Worm (Caenorhabditis elegans) whole organism, late embryonic: ENCODE measurements around the gene rpoa-12.

Experiments
- C38D4.7 ChIP-seq: fragments of 200-800 bp; sonication (Bioruptor generic); optimal IDR thresholded peaks from 2 replicates; lab custom pipeline; 2018; ENCODE audit warnings: mild to moderate bottlenecking, missing genetic modification characterization, moderate library complexity, missing compliant biosample characterization
- F13H6.1 ChIP-seq: sonication (generic microtip); optimal IDR thresholded peaks from 2 replicates; lab custom pipeline; 2016; ENCODE audit warnings: missing genetic modification characterization, missing compliant biosample characterization
- K09A11.1 ChIP-seq: sonication (generic microtip); optimal IDR thresholded peaks from 2 replicates; lab custom pipeline; 2017; ENCODE audit warnings: antibody characterized with exemption, mild to moderate bottlenecking, missing genetic modification characterization, missing compliant biosample characterization; ENCODE audit not compliant: insufficient read depth
- T23F11.4 ChIP-seq: fragments of 200-800 bp; sonication (Bioruptor generic); optimal IDR thresholded peaks from 2 replicates; lab custom pipeline; 2018; ENCODE audit warnings: mild to moderate bottlenecking, missing genetic modification characterization, missing compliant biosample characterization
- ahr-1 ChIP-seq: sonication (generic microtip); optimal IDR thresholded peaks from 2 replicates; lab custom pipeline; 2016; ENCODE audit warnings: missing genetic modification characterization, missing compliant biosample characterization
- ceh-19 ChIP-seq: fragments of 200-800 bp; sonication (Bioruptor generic); optimal IDR thresholded peaks from 2 replicates; lab custom pipeline; 2018; ENCODE audit warnings: mild to moderate bottlenecking, missing genetic modification characterization, missing compliant biosample characterization
- ceh-2 ChIP-seq: sonication (generic microtip); optimal IDR thresholded peaks from 2 replicates; lab custom pipeline; 2016; ENCODE audit warnings: missing genotype, missing genetic modification characterization, missing compliant biosample characterization
- ceh-22 ChIP-seq: sonication (generic microtip); optimal IDR thresholded peaks from 2 replicates; lab custom pipeline; 2017; ENCODE audit warnings: missing biosample characterization, missing genetic modification characterization
- ceh-34 ChIP-seq: sonication (generic microtip); optimal IDR thresholded peaks from 2 replicates; lab custom pipeline; 2016; ENCODE audit warnings: mild to moderate bottlenecking, missing genetic modification characterization, missing compliant biosample characterization
- ceh-48 ChIP-seq: sonication (generic microtip); optimal IDR thresholded peaks from 2 replicates; lab custom pipeline; 2016; ENCODE audit warnings: missing genetic modification characterization, inconsistent platforms, missing compliant biosample characterization
- ceh-6 ChIP-seq: fragments of 200-800 bp; sonication (Bioruptor generic); optimal IDR thresholded peaks from 2 replicates; lab custom pipeline; 2018; ENCODE audit warnings: mild to moderate bottlenecking, missing genetic modification characterization, missing compliant biosample characterization
- ceh-9 ChIP-seq: sonication (generic microtip); optimal IDR thresholded peaks from 2 replicates; lab custom pipeline; 2016; ENCODE audit warnings: mild to moderate bottlenecking, missing genetic modification characterization, inconsistent platforms, missing compliant biosample characterization
- dve-1 ChIP-seq: sonication (generic microtip); optimal IDR thresholded peaks from 2 replicates; lab custom pipeline; 2017; ENCODE audit warnings: antibody characterized with exemption, mild to moderate bottlenecking, missing genetic modification characterization, missing compliant biosample characterization
- elt-4 ChIP-seq: sonication (generic microtip); optimal IDR thresholded peaks from 2 replicates; lab custom pipeline; 2016; ENCODE audit warnings: missing genetic modification characterization, missing compliant biosample characterization
- eyg-1 ChIP-seq: sonication (generic microtip); optimal IDR thresholded peaks from 2 replicates; lab custom pipeline; 2016; ENCODE audit warnings: missing genotype, missing genetic modification characterization, missing compliant biosample characterization
- hlh-13 ChIP-seq: fragments of 200-800 bp; sonication (Bioruptor generic); optimal IDR thresholded peaks from 2 replicates; lab custom pipeline; 2018; ENCODE audit warnings: mild to moderate bottlenecking, missing genetic modification characterization, missing compliant biosample characterization
- hlh-15 ChIP-seq: sonication (generic microtip); optimal IDR thresholded peaks from 2 replicates; lab custom pipeline; 2016; ENCODE audit warnings: missing genetic modification characterization, missing compliant biosample characterization
- hlh-6 ChIP-seq: sonication (generic microtip); optimal IDR thresholded peaks from 2 replicates; lab custom pipeline; 2016; ENCODE audit warnings: missing genotype, missing genetic modification characterization, missing compliant biosample characterization
- mec-3 ChIP-seq: sonication (generic microtip); optimal IDR thresholded peaks from 2 replicates; lab custom pipeline; 2016; ENCODE audit warnings: borderline replicate concordance, missing genetic modification characterization, missing compliant biosample characterization
- nfya-1 ChIP-seq: sonication (generic microtip); optimal IDR thresholded peaks from 2 replicates; lab custom pipeline; 2017; ENCODE audit warnings: missing genetic modification characterization, mild to moderate bottlenecking, missing compliant biosample characterization, antibody characterized with exemption, moderate library complexity
- nhr-11 ChIP-seq: fragments of 150-350 bp; optimal IDR thresholded peaks from 2 replicates; lab custom pipeline; 2014; ENCODE audit warnings: missing biosample characterization, missing genetic modification characterization
- npax-4 ChIP-seq: sonication (generic microtip); optimal IDR thresholded peaks from 2 replicates; lab custom pipeline; 2016; ENCODE audit warnings: missing genetic modification characterization, missing compliant biosample characterization
- pag-3 ChIP-seq: sonication (generic microtip); optimal IDR thresholded peaks from 2 replicates; lab custom pipeline; 2016; ENCODE audit warnings: missing compliant biosample characterization, missing genetic modification characterization, borderline replicate concordance
- pat-9 ChIP-seq: fragments of 200-800 bp; sonication (Bioruptor generic); optimal IDR thresholded peaks from 2 replicates; lab custom pipeline; 2018; ENCODE audit warnings: mild to moderate bottlenecking, missing genetic modification characterization, moderate library complexity, missing compliant biosample characterization
- pax-1 ChIP-seq: fragments of 150-350 bp; optimal IDR thresholded peaks from 2 replicates; lab custom pipeline; 2014; ENCODE audit warnings: missing biosample characterization, missing genetic modification characterization
- pha-4 ChIP-seq: fragments of 150-350 bp; optimal IDR thresholded peaks from 2 replicates; lab custom pipeline; 2018; ENCODE audit warnings: missing biosample characterization, missing genetic modification reagents, missing genetic modification characterization
- pqm-1 ChIP-seq: sonication (generic microtip); optimal IDR thresholded peaks from 2 replicates; lab custom pipeline; 2016; ENCODE audit warnings: missing genetic modification characterization, missing compliant biosample characterization
- pros-1 ChIP-seq: fragments of 150-350 bp; optimal IDR thresholded peaks from 2 replicates; lab custom pipeline; 2014; ENCODE audit warnings: missing biosample characterization, missing genetic modification reagents, missing genetic modification characterization
- sox-2 ChIP-seq: fragments of 200-800 bp; sonication (Bioruptor generic); IDR thresholded peaks from 2 replicates; pipeline ENCODE4 v1.3.6; 2022; ENCODE audit warnings: missing genetic modification reagents, missing genetic modification characterization, missing compliant biosample characterization
- tbx-2 ChIP-seq: sonication (generic microtip); optimal IDR thresholded peaks from 2 replicates; lab custom pipeline; 2016; ENCODE audit warnings: missing genetic modification characterization, missing compliant biosample characterization
- ttx-3 ChIP-seq: sonication (generic microtip); optimal IDR thresholded peaks from 2 replicates; lab custom pipeline; 2016; ENCODE audit warnings: missing genetic modification reagents, missing genetic modification characterization, missing compliant biosample characterization
- unc-42 ChIP-seq: sonication (generic microtip); optimal IDR thresholded peaks from 2 replicates; lab custom pipeline; 2016; ENCODE audit warnings: missing genotype, missing genetic modification characterization, missing compliant biosample characterization

Gene rpoa-12

DNA sequence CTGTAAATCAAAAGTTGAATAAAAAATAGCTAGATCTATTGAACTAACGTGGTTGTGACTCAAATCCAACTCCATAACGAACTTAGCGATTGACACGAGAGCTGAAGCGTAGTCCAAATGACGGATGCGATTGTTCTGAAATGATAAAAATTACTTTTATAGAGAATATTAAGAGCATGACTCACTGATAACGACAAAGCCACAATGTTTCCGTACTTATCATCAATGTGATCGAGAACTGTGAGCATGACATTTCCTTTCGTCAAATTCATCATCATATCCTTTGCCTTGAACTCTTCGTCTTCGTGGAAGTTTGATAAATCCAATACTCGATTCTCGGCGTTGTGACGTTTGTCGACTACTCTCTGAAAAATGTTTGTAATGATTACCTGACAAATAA, 9.1 kb downstream of the rpoa-12 start:
- TF ChIP-seq elt-4 (tag; lab: Kevin White, UChicago) (no peak), K09A11.1 (tag; lab: Kevin White, UChicago) (no peak), hlh-13 (GFP tag; lab: Kevin White, UChicago) (no peak), pqm-1 (tag; lab: Kevin White, UChicago) (no peak)

DNA sequence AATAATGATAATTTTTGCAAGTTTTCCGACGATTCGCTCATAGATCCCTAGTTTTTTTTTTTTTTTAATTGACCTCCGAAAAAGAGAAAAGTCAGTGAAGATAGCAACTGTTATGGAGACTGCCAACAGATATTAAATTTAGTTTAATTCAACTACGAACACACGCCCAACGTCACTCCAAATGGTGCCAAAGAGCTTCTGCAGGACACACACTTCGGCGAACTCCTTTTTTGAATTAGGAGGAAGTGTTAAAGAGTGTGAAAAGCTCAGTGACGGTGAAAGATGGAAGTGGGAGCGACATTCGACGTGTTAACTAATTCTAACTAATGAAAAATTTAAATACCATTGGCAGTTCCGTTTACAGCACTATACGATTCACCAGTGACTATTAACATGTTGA, 11.1 kb downstream of the rpoa-12 start:
- no peak for TF ChIP-seq T23F11.4
- no peak for TF ChIP-seq sox-2 (GFP tag; lab: Robert Waterston, UW)
- no peak for TF ChIP-seq ceh-6 (GFP tag; lab: Kevin White, UChicago)
- no peak for TF ChIP-seq nhr-11 (tag; lab: Kevin White, UChicago)
- TF ChIP-seq npax-4 (tag; lab: Kevin White, UChicago) = no peak
- no peak for TF ChIP-seq F13H6.1 (tag; lab: Kevin White, UChicago)
- TF ChIP-seq nfya-1 (tag; lab: Kevin White, UChicago) = no peak
- TF ChIP-seq ceh-48 (tag; lab: Kevin White, UChicago) = no peak
- no peak for TF ChIP-seq hlh-6 (tag; lab: Kevin White, UChicago)
- TF ChIP-seq unc-42 (tag; lab: Kevin White, UChicago) = no peak
- no peak for TF ChIP-seq ttx-3 (tag; lab: Kevin White, UChicago)

DNA sequence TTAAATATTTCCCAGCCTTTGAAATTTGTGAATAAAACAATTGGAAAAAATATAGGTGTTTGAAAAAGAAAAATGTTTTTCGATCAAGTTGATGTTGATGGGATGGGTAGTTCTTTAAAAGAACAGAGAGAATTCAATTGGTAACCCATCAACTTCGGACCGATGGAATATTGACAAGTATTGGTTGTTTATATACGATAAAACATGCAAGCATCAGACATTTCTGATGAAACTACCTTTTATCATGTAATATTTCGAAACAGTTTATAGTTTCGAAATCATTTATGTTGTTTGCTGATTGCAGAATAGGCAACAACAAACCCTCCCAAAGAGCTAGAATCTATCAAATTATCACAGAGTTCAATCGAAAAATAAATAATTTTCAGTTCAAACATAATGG, 13.2 kb downstream of the rpoa-12 start:
- TF ChIP-seq tbx-2 (tag; lab: Kevin White, UChicago) = no peak
- no peak for TF ChIP-seq ceh-9 (tag; lab: Kevin White, UChicago)

DNA sequence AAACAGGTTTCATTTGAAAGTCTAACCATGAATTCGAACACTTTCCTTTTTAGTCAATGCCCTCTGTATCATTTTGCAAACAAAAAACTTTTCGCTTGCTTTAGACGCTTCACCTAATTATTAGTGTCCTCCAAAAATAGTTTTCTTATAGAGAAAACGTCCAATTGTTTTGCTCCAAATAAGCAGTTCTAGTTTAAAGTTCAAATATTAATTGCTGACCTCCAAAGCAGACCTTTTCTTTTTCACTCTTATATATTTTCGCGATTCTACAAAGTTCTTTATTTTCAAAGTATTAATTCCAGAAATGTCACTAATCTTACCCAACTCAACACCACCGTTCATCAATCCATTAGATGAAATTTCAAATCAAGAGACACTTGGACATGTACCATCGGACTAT, 14.3 kb downstream of the rpoa-12 start, which contains the start of gene gnrr-2:
TSS of gene gnrr-2 (plus strand) at position 301 of the 400 bp plus-strand sequence.
- no peak for TF ChIP-seq pat-9 (tag; lab: Kevin White, UChicago)
- no peak for TF ChIP-seq pha-4
- TF ChIP-seq ahr-1 = no peak

DNA sequence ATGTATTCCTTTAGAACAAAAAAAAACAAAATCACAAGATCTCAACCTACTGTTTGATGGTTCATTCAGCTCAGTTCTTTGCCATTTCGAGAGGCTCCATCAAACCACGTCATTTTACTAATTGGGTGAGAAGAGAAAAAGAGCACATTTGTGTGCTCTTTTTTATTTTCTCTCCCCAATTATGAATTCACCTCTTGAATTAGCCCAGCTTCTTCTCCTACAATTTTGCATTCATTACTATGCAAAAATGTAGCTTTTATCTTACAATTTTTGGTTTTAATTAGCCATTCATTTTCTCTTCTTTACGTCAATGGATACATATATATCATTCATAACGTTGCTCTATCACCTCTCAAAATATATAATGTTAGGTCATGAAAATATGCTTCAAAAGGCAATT, 17.5 kb downstream of the rpoa-12 start:
- TF ChIP-seq ceh-6 (GFP tag; lab: Kevin White, UChicago) (no peak), pax-1 (no peak), dve-1 (tag; lab: Kevin White, UChicago) (no peak), ceh-2 (no peak), C38D4.7 (GFP tag; lab: Kevin White, UChicago) (no peak), ceh-19 (no peak), ttx-3 (tag; lab: Kevin White, UChicago) (no peak), mec-3 (no peak), pqm-1 (tag; lab: Kevin White, UChicago) (no peak), F13H6.1 (tag; lab: Kevin White, UChicago) (no peak), pros-1 (no peak), T23F11.4 (no peak), ceh-34 (tag; lab: Kevin White, UChicago) (no peak), hlh-15 (no peak)

DNA sequence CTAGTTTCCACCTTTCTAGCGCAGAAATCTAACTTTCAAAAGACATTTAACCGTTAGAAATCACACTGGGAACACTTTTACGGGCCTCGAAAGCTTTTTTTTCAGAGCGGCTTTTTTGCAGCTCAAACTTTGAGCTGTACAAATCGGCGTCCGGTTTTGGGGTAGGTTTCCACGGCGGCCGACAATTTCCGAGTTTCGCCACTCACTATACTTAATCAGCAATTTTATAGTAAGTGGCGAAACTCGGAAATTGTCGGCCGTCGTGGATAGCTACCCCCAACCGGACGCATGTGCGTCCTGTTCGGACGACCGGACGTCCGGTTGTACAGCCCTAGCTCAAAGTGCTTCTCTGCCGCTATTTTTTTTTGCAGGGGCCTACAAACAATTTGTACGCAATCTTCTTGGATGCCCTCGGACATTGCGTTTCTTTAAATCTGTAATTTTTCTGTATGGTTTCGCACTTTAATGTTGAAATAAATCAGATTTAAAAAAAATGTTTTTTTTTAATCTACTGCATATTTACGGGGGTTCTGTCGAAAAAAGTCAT, 26.9 kb downstream of the rpoa-12 start:
- no peak for TF ChIP-seq T23F11.4
- no peak for TF ChIP-seq pha-4

DNA sequence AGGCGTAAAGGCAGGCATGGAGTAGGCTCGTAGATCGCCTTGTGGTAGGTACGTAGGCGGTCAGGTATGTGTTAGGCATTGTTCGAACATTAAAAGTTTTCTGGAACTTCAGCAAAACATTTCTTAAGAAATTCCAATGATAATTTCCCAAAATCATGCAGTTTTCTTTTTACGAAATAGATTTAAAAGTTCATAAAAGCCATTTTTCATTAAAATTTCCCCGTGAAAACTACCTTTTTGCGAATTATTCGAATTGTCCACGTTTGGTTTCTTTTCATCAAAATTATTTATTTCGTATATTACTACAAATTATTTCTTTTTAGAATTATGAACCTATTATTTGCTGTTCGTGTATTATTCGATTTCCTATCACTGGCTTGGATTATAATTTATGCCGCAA, 28.4 kb downstream of the rpoa-12 start, which contains the start of gene C15H11.13:
TSS of gene C15H11.13 (plus strand) at position 301 of the 400 bp plus-strand sequence.
- no peak for TF ChIP-seq pag-3 (tag; lab: Kevin White, UChicago)
- no peak for TF ChIP-seq dve-1 (tag; lab: Kevin White, UChicago)
- no peak for TF ChIP-seq F13H6.1 (tag; lab: Kevin White, UChicago)
- TF ChIP-seq eyg-1 (tag; lab: Kevin White, UChicago) = no peak
- TF ChIP-seq ceh-22 (tag; lab: Kevin White, UChicago) = no peak
- no peak for TF ChIP-seq mec-3
